Fruit fly (Drosophila melanogaster) whole organism, embryonic: ENCODE results near the gene CG6398.

Experiments used
- Asciz ChIP-seq: fragments of 200-800 bp; sonication (Bioruptor generic); optimal IDR thresholded peaks from 2 replicates; lab custom pipeline; 2017; ENCODE audit warnings: missing biosample characterization, mild to moderate bottlenecking, missing genetic modification characterization, missing genetic modification reagents
- Bteb2 ChIP-seq: fragments of 200-800 bp; sonication (Bioruptor generic); optimal IDR thresholded peaks from 2 replicates; lab custom pipeline; 2016; ENCODE audit warnings: missing biosample characterization, missing genetic modification characterization
- CG10209 ChIP-seq: fragments of 200-800 bp; sonication (Bioruptor generic); optimal IDR thresholded peaks from 3 replicates; lab custom pipeline; 2017; ENCODE audit warnings: missing biosample characterization, mild to moderate bottlenecking, missing genetic modification characterization, missing genetic modification reagents
- CG10431 ChIP-seq: fragments of 200-800 bp; sonication (Bioruptor generic); optimal IDR thresholded peaks from 3 replicates; lab custom pipeline; 2018; ENCODE audit warnings: missing biosample characterization, mild to moderate bottlenecking, missing genetic modification characterization
- CG11085 ChIP-seq: fragments of 200-800 bp; sonication (Bioruptor generic); IDR thresholded peaks from 2 replicates; pipeline ENCODE4 v1.3.6; 2022; ENCODE audit warnings: missing biosample characterization, missing genetic modification characterization
- CG12071 ChIP-seq: fragments of 200-800 bp; sonication (Bioruptor generic); optimal IDR thresholded peaks from 3 replicates; lab custom pipeline; 2018; ENCODE audit warnings: missing biosample characterization, mild to moderate bottlenecking, missing genetic modification characterization
- CG12769 ChIP-seq: fragments of 200-800 bp; sonication (Bioruptor generic); optimal IDR thresholded peaks from 2 replicates; lab custom pipeline; 2019; ENCODE audit warnings: missing biosample characterization, mild to moderate bottlenecking, missing genetic modification characterization, moderate library complexity
- CG13424 ChIP-seq: fragments of 200-800 bp; sonication (Bioruptor generic); optimal IDR thresholded peaks from 2 replicates; lab custom pipeline; 2019; ENCODE audit warnings: missing biosample characterization, mild to moderate bottlenecking, missing genetic modification characterization, moderate library complexity
- CG13775 ChIP-seq: fragments of 200-800 bp; sonication (Bioruptor generic); optimal IDR thresholded peaks from 3 replicates; lab custom pipeline; 2017; ENCODE audit warnings: missing biosample characterization, mild to moderate bottlenecking, missing genetic modification characterization
- CG14441 ChIP-seq: fragments of 200-800 bp; sonication (Bioruptor generic); IDR thresholded peaks from 2 replicates; pipeline ENCODE4 v1.3.6; 2022; ENCODE audit warnings: missing biosample characterization, missing genetic modification characterization
- CG15514 ChIP-seq: fragments of 200-800 bp; sonication (Bioruptor generic); optimal IDR thresholded peaks from 3 replicates; lab custom pipeline; 2017; ENCODE audit warnings: missing biosample characterization, missing genetic modification characterization, mild to moderate bottlenecking, moderate library complexity, missing genetic modification reagents
- CG16863 ChIP-seq: fragments of 200-800 bp; sonication (Bioruptor generic); optimal IDR thresholded peaks from 3 replicates; lab custom pipeline; 2016; ENCODE audit warnings: missing biosample characterization, missing genetic modification characterization
- CG17328 ChIP-seq: fragments of 200-800 bp; sonication (Bioruptor generic); IDR thresholded peaks from 2 replicates; pipeline ENCODE4 v1.3.6; 2022; ENCODE audit warnings: missing biosample characterization, missing genetic modification characterization
- CG18011 ChIP-seq: fragments of 200-800 bp; sonication (Bioruptor generic); optimal IDR thresholded peaks from 2 replicates; lab custom pipeline; 2017; ENCODE audit warnings: missing biosample characterization, missing genetic modification characterization, mild to moderate bottlenecking, moderate library complexity, missing genotype
- CG18599 ChIP-seq: fragments of 200-800 bp; sonication (Bioruptor generic); optimal IDR thresholded peaks from 3 replicates; lab custom pipeline; 2017; ENCODE audit warnings: missing biosample characterization, missing genetic modification characterization, mild to moderate bottlenecking, moderate library complexity, missing genetic modification reagents
- CG32532 ChIP-seq: fragments of 200-800 bp; sonication (Bioruptor generic); IDR thresholded peaks from 2 replicates; pipeline ENCODE4 v1.3.6; 2022; ENCODE audit warnings: missing biosample characterization, missing genetic modification characterization
- CG3281 ChIP-seq: fragments of 200-800 bp; sonication (Bioruptor generic); optimal IDR thresholded peaks from 3 replicates; lab custom pipeline; 2017; ENCODE audit warnings: missing biosample characterization, mild to moderate bottlenecking, missing genetic modification characterization
- CG33557 ChIP-seq: fragments of 200-800 bp; sonication (Bioruptor generic); optimal IDR thresholded peaks from 2 replicates; lab custom pipeline; 2019; ENCODE audit warnings: missing biosample characterization, mild to moderate bottlenecking, missing genetic modification characterization, moderate library complexity
- CG4360 ChIP-seq: fragments of 200-800 bp; sonication (Bioruptor generic); IDR thresholded peaks from 2 replicates; pipeline ENCODE4 v1.3.6; 2022; ENCODE audit warnings: missing biosample characterization, missing genetic modification characterization
- CG6175 ChIP-seq: fragments of 200-800 bp; sonication (Bioruptor generic); IDR thresholded peaks from 3 replicates; pipeline ENCODE4 v1.3.6; 2022; ENCODE audit warnings: missing biosample characterization, missing genetic modification characterization
- CG7928 ChIP-seq: fragments of 200-800 bp; sonication (Bioruptor generic); optimal IDR thresholded peaks from 2 replicates; lab custom pipeline; 2017; ENCODE audit warnings: missing biosample characterization, mild to moderate bottlenecking, missing genetic modification characterization
- Dbx ChIP-seq: fragments of 200-800 bp; sonication (Bioruptor generic); IDR thresholded peaks from 3 replicates; pipeline ENCODE4 v1.3.6; 2022; ENCODE audit warnings: missing biosample characterization, missing genetic modification characterization
- Ets65A ChIP-seq: fragments of 200-800 bp; sonication (Bioruptor generic); peaks from one replicate; lab custom pipeline; 2016; ENCODE audit warnings: missing biosample characterization, missing genetic modification characterization
- Fer1 ChIP-seq: fragments of 200-800 bp; sonication (Bioruptor generic); optimal IDR thresholded peaks from 2 replicates; lab custom pipeline; 2017; ENCODE audit warnings: missing biosample characterization, mild to moderate bottlenecking, missing genetic modification characterization
- H15 ChIP-seq: fragments of 200-800 bp; sonication (Bioruptor generic); IDR thresholded peaks from 3 replicates; pipeline ENCODE4 v1.3.6; 2022; ENCODE audit warnings: missing biosample characterization, missing genetic modification characterization
- Stat92E ChIP-seq, 3 experiments: fragments of >200 bp in 2 of 3; fragments of 200-800 bp in 1 of 3; sonication (Bioruptor generic) in 1 of 3; optimal IDR thresholded peaks; 2 replicates each; lab custom pipeline; 2017 to 2019; ENCODE audit warnings: missing biosample characterization in 3 of 3, missing genetic modification characterization in 3 of 3, mild to moderate bottlenecking in 1 of 3, moderate library complexity in 1 of 3
- al ChIP-seq: fragments of 200-800 bp; sonication (Bioruptor generic); IDR thresholded peaks from 2 replicates; pipeline ENCODE4 v1.3.6; 2022; ENCODE audit warnings: missing biosample characterization, missing genetic modification characterization
- bcd ChIP-seq: fragments of 200-800 bp; sonication (Bioruptor generic); optimal IDR thresholded peaks from 2 replicates; lab custom pipeline; 2017; ENCODE audit warnings: missing biosample characterization, mild to moderate bottlenecking, missing genetic modification characterization
- bowl ChIP-seq: fragments of 200-800 bp; sonication (Bioruptor generic); IDR thresholded peaks from 2 replicates; pipeline ENCODE4 v1.3.6; 2022; ENCODE audit warnings: missing biosample characterization, missing genetic modification characterization
- cg ChIP-seq: fragments of 200-800 bp; sonication (Bioruptor generic); optimal IDR thresholded peaks from 3 replicates; lab custom pipeline; 2019; ENCODE audit warnings: missing biosample characterization, mild to moderate bottlenecking, missing genetic modification characterization, moderate library complexity
- crc ChIP-seq: fragments of 200-800 bp; sonication (Bioruptor generic); optimal IDR thresholded peaks from 2 replicates; lab custom pipeline; 2016; ENCODE audit warnings: missing biosample characterization, missing genetic modification characterization
- dpn ChIP-seq, 2 experiments: fragments of 200-800 bp; sonication (Bioruptor generic); optimal IDR thresholded peaks; 3 replicates each; lab custom pipeline; 2016; ENCODE audit warnings: missing biosample characterization in 2 of 2, missing genetic modification characterization in 2 of 2
- emc ChIP-seq: fragments of 200-800 bp; sonication (Bioruptor generic); optimal IDR thresholded peaks from 2 replicates; lab custom pipeline; 2016; ENCODE audit warnings: missing biosample characterization, missing genetic modification characterization
- exex ChIP-seq: fragments of 200-800 bp; sonication (Bioruptor generic); optimal IDR thresholded peaks from 4 replicates; lab custom pipeline; 2018; ENCODE audit warnings: missing biosample characterization, mild to moderate bottlenecking, missing genetic modification characterization, moderate library complexity
- ftz-f1 ChIP-seq: fragments of 200-800 bp; sonication (Bioruptor generic); optimal IDR thresholded peaks from 2 replicates; lab custom pipeline; 2016; ENCODE audit warnings: missing biosample characterization, missing genetic modification characterization
- gro ChIP-seq: fragments of 200-800 bp; sonication (Bioruptor generic); optimal IDR thresholded peaks from 2 replicates; lab custom pipeline; 2016; ENCODE audit warnings: missing biosample characterization, missing genetic modification characterization
- insv ChIP-seq, 2 experiments: fragments of 200-800 bp; sonication (Bioruptor generic); optimal IDR thresholded peaks; 3 replicates each; lab custom pipeline; 2016 to 2018; ENCODE audit warnings: missing biosample characterization in 2 of 2, missing genetic modification characterization in 2 of 2
- lmd ChIP-seq: fragments of 200-800 bp; sonication (Bioruptor generic); IDR thresholded peaks from 2 replicates; pipeline ENCODE4 v1.3.6; 2022; ENCODE audit warnings: missing biosample characterization, missing genetic modification characterization
- odd ChIP-seq: fragments of 200-800 bp; sonication (Bioruptor generic); optimal IDR thresholded peaks from 2 replicates; lab custom pipeline; 2017; ENCODE audit warnings: missing biosample characterization, mild to moderate bottlenecking, missing genetic modification characterization
- org-1 ChIP-seq: fragments of 200-800 bp; sonication (Bioruptor generic); optimal IDR thresholded peaks from 2 replicates; lab custom pipeline; 2017; ENCODE audit warnings: missing biosample characterization, missing genetic modification characterization
- pita ChIP-seq: fragments of 200-800 bp; sonication (Bioruptor generic); optimal IDR thresholded peaks from 2 replicates; lab custom pipeline; 2017; ENCODE audit warnings: missing biosample characterization, mild to moderate bottlenecking, missing genetic modification characterization
- pros ChIP-seq: fragments of 200-800 bp; sonication (Bioruptor generic); optimal IDR thresholded peaks from 3 replicates; lab custom pipeline; 2019; ENCODE audit warnings: missing biosample characterization, mild to moderate bottlenecking, missing genetic modification characterization, moderate library complexity
- psq ChIP-seq: fragments of 200-800 bp; sonication (Bioruptor generic); optimal IDR thresholded peaks from 2 replicates; lab custom pipeline; 2017; ENCODE audit warnings: missing biosample characterization, missing genetic modification characterization
- pum ChIP-seq: fragments of 200-800 bp; sonication (Bioruptor generic); optimal IDR thresholded peaks from 2 replicates; lab custom pipeline; 2016; ENCODE audit warnings: missing biosample characterization, missing genetic modification characterization
- seq ChIP-seq: fragments of 200-800 bp; sonication (Bioruptor generic); IDR thresholded peaks from 2 replicates; pipeline ENCODE4 v1.3.6; 2022; ENCODE audit warnings: missing biosample characterization, missing genetic modification characterization
- sna ChIP-seq: fragments of 200-800 bp; sonication (Bioruptor generic); IDR thresholded peaks from 2 replicates; pipeline ENCODE4 v1.3.6; 2022; ENCODE audit warnings: missing biosample characterization, missing genetic modification characterization; ENCODE audit not compliant: partially characterized antibody
- so ChIP-seq: fragments of 200-800 bp; sonication (Bioruptor generic); IDR thresholded peaks from 3 replicates; pipeline ENCODE4 v1.3.6; 2022; ENCODE audit warnings: missing biosample characterization, missing genetic modification characterization
- tup ChIP-seq: fragments of 200-800 bp; sonication (Bioruptor generic); optimal IDR thresholded peaks from 2 replicates; lab custom pipeline; 2016; ENCODE audit warnings: missing biosample characterization, mild to moderate bottlenecking, missing genetic modification characterization, moderate library complexity

CG6398 gene

DNA sequence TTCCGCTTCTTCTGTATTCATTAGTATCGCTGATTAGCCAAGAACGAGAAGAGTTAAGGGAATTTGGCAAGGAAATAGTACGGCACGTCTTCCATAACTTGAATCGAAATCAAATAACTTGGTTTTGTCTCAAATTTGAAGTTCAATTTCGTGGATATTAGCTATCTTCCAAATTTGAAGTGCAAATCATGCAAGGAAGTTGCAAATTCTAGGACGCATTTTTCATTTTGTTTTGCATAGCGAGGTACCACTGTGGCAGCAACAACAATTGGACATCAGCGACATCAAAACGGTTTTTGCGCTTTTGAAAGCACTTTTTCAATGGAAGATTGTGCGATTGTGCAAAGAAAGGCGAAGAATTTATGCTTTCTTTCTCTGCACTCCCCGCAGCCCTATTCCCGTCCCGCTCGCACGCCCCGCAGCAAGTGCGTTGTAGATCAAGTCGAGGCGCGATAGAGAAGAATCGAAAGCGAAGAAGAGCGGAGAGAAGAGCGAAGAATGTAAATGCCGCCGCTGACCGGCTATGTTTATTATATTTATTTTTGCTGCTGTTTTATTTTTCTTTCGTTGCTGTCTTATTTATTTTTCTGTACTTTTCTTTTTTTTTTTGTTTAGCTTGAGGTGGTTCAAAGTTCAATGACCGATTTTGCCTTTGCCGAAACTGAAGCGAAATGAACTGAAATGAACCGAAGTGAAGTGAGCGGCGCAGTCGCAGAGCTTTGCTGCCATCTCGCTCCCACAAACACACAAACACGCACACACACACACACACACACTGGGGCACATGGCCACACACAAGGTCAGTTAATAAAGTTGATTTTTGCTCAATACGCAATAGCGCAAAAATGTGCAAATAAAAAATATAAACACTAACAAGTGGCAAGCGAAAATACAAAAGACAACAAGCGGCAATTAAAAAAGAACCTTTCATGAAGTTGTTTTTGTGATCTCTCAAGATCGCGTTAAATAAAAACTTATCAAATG is 50.8 kb downstream of the CG6398 start (continued):
- no peak for TF ChIP-seq sna (GFP tag; lab: Robert Waterston, UW)
- TF ChIP-seq CG14441 (GFP tag; lab: Robert Waterston, UW): peak; percentile 73
- TF ChIP-seq insv (GFP tag; optimal IDR thresholded peaks at IDR 0.05; lab: Kevin White, UChicago): no peak
- no peak for TF ChIP-seq tup (GFP tag; lab: Kevin White, UChicago)
- TF ChIP-seq bowl (GFP tag; lab: Robert Waterston, UW): no peak
- TF ChIP-seq CG11085 (GFP tag; lab: Robert Waterston, UW): peak; percentile 57; the same call in 1 of the 2 replicates
- TF ChIP-seq CG12071 (GFP tag; lab: Kevin White, UChicago): peak; percentile 55
- TF ChIP-seq Bteb2: peak; percentile 16
- peak; percentile 74 for TF ChIP-seq CG32532
- peak; percentile 71 for TF ChIP-seq CG3281
- TF ChIP-seq CG12769: peak; percentile 89
- TF ChIP-seq so (GFP tag; lab: Robert Waterston, UW): 0 out of 3 replicates have a peak, but pooled peaks have one; percentile 43
- peak; percentile 47; the same call in 1 of the 2 replicates for TF ChIP-seq seq (GFP tag; lab: Robert Waterston, UW)
- peak; percentile 49 for TF ChIP-seq CG10209 (GFP tag; lab: Kevin White, UChicago)
- TF ChIP-seq ftz-f1 (GFP tag; lab: Kevin White, UChicago): peak; percentile 1
- TF ChIP-seq exex (tag; lab: Kevin White, UChicago): no peak
- peak; percentile 51 for TF ChIP-seq emc (GFP tag; lab: Kevin White, UChicago)
- peak; percentile 0 for TF ChIP-seq Asciz (GFP tag; lab: Kevin White, UChicago)
- peak; percentile 33 for TF ChIP-seq Fer1
- no peak for TF ChIP-seq pros
- peak; percentile 92 for TF ChIP-seq Ets65A
- TF ChIP-seq CG6175: 0 out of 3 replicates have a peak, but pooled peaks have one; percentile 44
- TF ChIP-seq CG17328 (GFP tag; lab: Robert Waterston, UW): 0 out of 2 replicates have a peak, but pooled peaks have one; percentile 21
- TF ChIP-seq Stat92E (GFP tag; optimal IDR thresholded peaks at IDR 0.05; lab: Kevin White, UChicago): no peak
- peak; percentile 71 for TF ChIP-seq lmd (GFP tag; lab: Robert Waterston, UW)
- TF ChIP-seq CG16863 (GFP tag; lab: Kevin White, UChicago): peak; percentile 39
- no peak for TF ChIP-seq psq
- peak; percentile 72; the same call in 2 of the 3 replicates for TF ChIP-seq Dbx (GFP tag; lab: Robert Waterston, UW)
- TF ChIP-seq CG18599 (GFP tag; lab: Kevin White, UChicago): peak; percentile 69
- no peak for TF ChIP-seq CG4360 (GFP tag; lab: Robert Waterston, UW)
- no peak for TF ChIP-seq org-1 (GFP tag; lab: Kevin White, UChicago)
- peak; percentile 57 for TF ChIP-seq CG13424 (tag; lab: Kevin White, UChicago)
- peak; percentile 44 for TF ChIP-seq cg (GFP tag; lab: Kevin White, UChicago)
- no peak for TF ChIP-seq H15 (GFP tag; lab: Robert Waterston, UW)
- TF ChIP-seq al: peak; percentile 70
- no peak for TF ChIP-seq CG18011 (GFP tag; lab: Kevin White, UChicago)
- TF ChIP-seq pum: peak; percentile 19
- peak; percentile 49 to 62 for TF ChIP-seq dpn (GFP tag; optimal IDR thresholded peaks at IDR 0.05; lab: Kevin White, UChicago)
- peak; percentile 25 for TF ChIP-seq CG7928 (GFP tag; lab: Kevin White, UChicago)
- no peak for TF ChIP-seq CG33557 (GFP tag; lab: Kevin White, UChicago)
- TF ChIP-seq odd (GFP tag; lab: Kevin White, UChicago): no peak
- no peak for TF ChIP-seq CG10431 (GFP tag; lab: Kevin White, UChicago)
- TF ChIP-seq crc (GFP tag; lab: Kevin White, UChicago): peak; percentile 30
- TF ChIP-seq gro (GFP tag; lab: Kevin White, UChicago): peak; percentile 64
- peak; percentile 25 for TF ChIP-seq CG15514 (GFP tag; lab: Kevin White, UChicago)
- no peak for TF ChIP-seq pita
- peak; percentile 44 for TF ChIP-seq CG13775 (GFP tag; lab: Kevin White, UChicago)
- peak; percentile 71 for TF ChIP-seq bcd
